Fruit fly (Drosophila melanogaster): ENCODE results near the gene mxt.

dm6 chr2L:4883023-4883392 is 35.9 kb upstream of the mxt start, which contains the start of the genes Cf2 and CG3008:
- no peak for TF ChIP-seq CTCF (optimal IDR thresholded peaks at IDR 0.05)
- no peak for TF ChIP-seq CG8478 (optimal IDR thresholded peaks at IDR 0.05)

All from S2 (cell line).